Fruit fly (Drosophila melanogaster): ENCODE measurements around the gene PlexA.

The PlexA gene

dm6 chr4:979634-980474 lies 47.0 kb downstream of the PlexA start:
- TF ChIP-seq Hr83 (GFP tag; optimal IDR thresholded peaks at IDR 0.05; ENCODE audit: poor library complexity, severe bottlenecking) (no peak), Rel (GFP tag; optimal IDR thresholded peaks at IDR 0.05) (no peak), Rel (tag; optimal IDR thresholded peaks at IDR 0.05) (no peak), tai (GFP tag; optimal IDR thresholded peaks at IDR 0.05) (no peak), dsf (GFP tag; optimal IDR thresholded peaks at IDR 0.05; ENCODE audit: borderline replicate concordance) (no peak), Myc (optimal IDR thresholded peaks at IDR 0.05) (peak; percentile 90), foxo (GFP tag; optimal IDR thresholded peaks at IDR 0.05) (no peak), sv (GFP tag; optimal IDR thresholded peaks at IDR 0.05) (no peak), CG32264 (GFP tag; optimal IDR thresholded peaks at IDR 0.05) (no peak), jim (GFP tag; optimal IDR thresholded peaks at IDR 0.05) (no peak), br (GFP tag; optimal IDR thresholded peaks at IDR 0.05) (no peak), rgr (GFP tag; optimal IDR thresholded peaks at IDR 0.05) (no peak), GATAd (GFP tag; optimal IDR thresholded peaks at IDR 0.05) (no peak), Dfd (GFP tag; optimal IDR thresholded peaks at IDR 0.05) (peak; percentile 6), N (GFP tag; optimal IDR thresholded peaks at IDR 0.05) (no peak), ey (GFP tag; optimal IDR thresholded peaks at IDR 0.05) (no peak)

dm6 chr4:978439-978911 lies 48.4 kb downstream of the PlexA start, which contains the start of gene fuss:
fuss (minus strand) TSS chr4:978489.
- no peak for TF ChIP-seq Sp1 (GFP tag; optimal IDR thresholded peaks at IDR 0.05)

- TF ChIP-seq foxo (GFP tag; optimal IDR thresholded peaks at IDR 0.05) (no peak), Dfd (GFP tag; optimal IDR thresholded peaks at IDR 0.05) (peak; percentile 9)
Measured at dm6 chr4:976569-976968, 50.3 kb downstream of the PlexA start.

- no peak for TF ChIP-seq Sp1 (GFP tag; optimal IDR thresholded peaks at IDR 0.05)
- no peak for TF ChIP-seq Hr78 (GFP tag; optimal IDR thresholded peaks at IDR 0.05)
- TF ChIP-seq Hnf4 (GFP tag; optimal IDR thresholded peaks at IDR 0.05) = no peak
- TF ChIP-seq Hr83 (GFP tag; optimal IDR thresholded peaks at IDR 0.05; ENCODE audit: poor library complexity, severe bottlenecking) = no peak
- no peak for TF ChIP-seq dl (GFP tag; optimal IDR thresholded peaks at IDR 0.05; ENCODE audit: insufficient read depth in 1 of 2, partially characterized antibody in 2 of 2)
- no peak for TF ChIP-seq fru (GFP tag; optimal IDR thresholded peaks at IDR 0.05)
- no peak for TF ChIP-seq dmrt93B (GFP tag; optimal IDR thresholded peaks at IDR 0.05)
- no peak for TF ChIP-seq br (GFP tag; optimal IDR thresholded peaks at IDR 0.05)
- no peak for TF ChIP-seq rgr (GFP tag; optimal IDR thresholded peaks at IDR 0.05)
- no peak for TF ChIP-seq sage (GFP tag; optimal IDR thresholded peaks at IDR 0.05)
- TF ChIP-seq tai (GFP tag; optimal IDR thresholded peaks at IDR 0.05) = no peak
- TF ChIP-seq CG32264 (GFP tag; optimal IDR thresholded peaks at IDR 0.05) = no peak
- no peak for TF ChIP-seq N (GFP tag; optimal IDR thresholded peaks at IDR 0.05)
- TF ChIP-seq lola (GFP tag; optimal IDR thresholded peaks at IDR 0.05) = no peak
- TF ChIP-seq Dif (GFP tag; optimal IDR thresholded peaks at IDR 0.05; ENCODE audit: partially characterized antibody) = no peak
- no peak for TF ChIP-seq OdsH (GFP tag; optimal IDR thresholded peaks at IDR 0.05)
- TF ChIP-seq woc (GFP tag; optimal IDR thresholded peaks at IDR 0.05) = no peak
Measured at dm6 chr4:974632-975031, 52.3 kb downstream of the PlexA start.

- peak; percentile 34 for TF ChIP-seq pan (optimal IDR thresholded peaks at IDR 0.05)
- no peak for TF ChIP-seq woc (GFP tag; optimal IDR thresholded peaks at IDR 0.05)
Measured at dm6 chr4:971084-971483, 55.8 kb downstream of the PlexA start.

- TF ChIP-seq HLH106 (tag; optimal IDR thresholded peaks at IDR 0.05) (no peak), Hr83 (GFP tag; optimal IDR thresholded peaks at IDR 0.05; ENCODE audit: poor library complexity, severe bottlenecking) (no peak), Myc (optimal IDR thresholded peaks at IDR 0.05) (no peak), Vsx2 (GFP tag; optimal IDR thresholded peaks at IDR 0.05; ENCODE audit: partially characterized antibody) (no peak)
Measured at dm6 chr4:963717-964116, 63.2 kb downstream of the PlexA start.

All from whole organism, wandering third instar larva.